Fruit fly (Drosophila melanogaster): ENCODE measurements around the gene CG10801.

- TF ChIP-seq fkh (GFP tag; optimal IDR thresholded peaks at IDR 0.05) (no peak), Gug (GFP tag; IDR thresholded peaks at IDR 0.05) (peak; percentile 46), lz (GFP tag; optimal IDR thresholded peaks at IDR 0.05) (no peak)
Observed at dm6 chrX:3453038-3453819, 7.2 kb upstream of the CG10801 start.
